Fruit fly (Drosophila melanogaster): ENCODE data around the gene CG11892.

dm6 chr3R:25260670-25261069 is 20.7 kb upstream of the CG11892 start:
- no peak for TF ChIP-seq CG14711 (tag; optimal IDR thresholded peaks at IDR 0.05)
- no peak for TF ChIP-seq toe (GFP tag; optimal IDR thresholded peaks at IDR 0.05)
- TF ChIP-seq ovo (GFP tag; optimal IDR thresholded peaks at IDR 0.05): no peak
- no peak for TF ChIP-seq Hr96 (GFP tag; optimal IDR thresholded peaks at IDR 0.05)
- no peak for TF ChIP-seq tj (GFP tag; optimal IDR thresholded peaks at IDR 0.05)
- no peak for TF ChIP-seq cnc (optimal IDR thresholded peaks at IDR 0.05)
- no peak for TF ChIP-seq CG1620 (GFP tag; optimal IDR thresholded peaks at IDR 0.05)
- no peak for TF ChIP-seq kay (GFP tag; ENCODE audit: borderline replicate concordance)
- no peak for TF ChIP-seq Clk (GFP tag; optimal IDR thresholded peaks at IDR 0.05)
- TF ChIP-seq CG11617 (GFP tag; optimal IDR thresholded peaks at IDR 0.05): no peak
- peak; percentile 16 for TF ChIP-seq cic (GFP tag; optimal IDR thresholded peaks at IDR 0.05)
- TF ChIP-seq CG7045 (GFP tag; optimal IDR thresholded peaks at IDR 0.05): no peak
- TF ChIP-seq Crg-1 (GFP tag; optimal IDR thresholded peaks at IDR 0.05): no peak
- TF ChIP-seq CG7101 (tag; optimal IDR thresholded peaks at IDR 0.05): no peak

Measured in whole organism, adult.